Fruit fly (Drosophila melanogaster): Measurements from ENCODE around the gene Ppat-Dpck.

DNA sequence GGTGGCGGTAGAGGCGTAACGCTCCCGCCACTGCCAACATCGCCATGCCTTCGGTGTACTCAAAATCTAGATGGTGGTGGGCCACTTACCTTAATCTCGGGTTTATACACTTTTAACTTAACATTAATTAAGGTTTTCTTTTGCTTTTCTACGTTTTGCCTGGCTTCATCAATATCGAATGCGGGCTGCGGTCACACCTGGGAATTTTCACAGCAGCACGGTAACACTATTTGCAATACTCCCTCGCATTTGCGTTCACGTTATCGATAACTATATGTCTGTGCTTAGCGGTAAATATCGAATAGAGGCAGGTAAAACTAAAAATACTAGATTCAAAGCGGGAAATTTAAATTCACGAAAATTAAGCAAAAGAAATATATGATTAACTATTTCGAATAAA lies 25.4 kb upstream of the Ppat-Dpck start, which contains the start of gene Bre1:
- TF ChIP-seq usp (GFP tag; optimal IDR thresholded peaks at IDR 0.05) = no peak
- TF ChIP-seq psq (optimal IDR thresholded peaks at IDR 0.05) = no peak
